Fruit fly (Drosophila melanogaster) whole organism, embryonic: ENCODE measurements around the gene CG31287.

Experiments
- eve ChIP-seq, 2 experiments: fragments of >200 bp; optimal IDR thresholded peaks; 2 replicates each; lab custom pipeline; 2017; ENCODE audit warnings: missing biosample characterization in 2 of 2, missing genetic modification characterization in 2 of 2
- ro ChIP-seq: fragments of 200-800 bp; sonication (Bioruptor generic); IDR thresholded peaks from 2 replicates; pipeline ENCODE4 v1.3.6; 2022; ENCODE audit warnings: missing biosample characterization, missing genetic modification characterization

DNA sequence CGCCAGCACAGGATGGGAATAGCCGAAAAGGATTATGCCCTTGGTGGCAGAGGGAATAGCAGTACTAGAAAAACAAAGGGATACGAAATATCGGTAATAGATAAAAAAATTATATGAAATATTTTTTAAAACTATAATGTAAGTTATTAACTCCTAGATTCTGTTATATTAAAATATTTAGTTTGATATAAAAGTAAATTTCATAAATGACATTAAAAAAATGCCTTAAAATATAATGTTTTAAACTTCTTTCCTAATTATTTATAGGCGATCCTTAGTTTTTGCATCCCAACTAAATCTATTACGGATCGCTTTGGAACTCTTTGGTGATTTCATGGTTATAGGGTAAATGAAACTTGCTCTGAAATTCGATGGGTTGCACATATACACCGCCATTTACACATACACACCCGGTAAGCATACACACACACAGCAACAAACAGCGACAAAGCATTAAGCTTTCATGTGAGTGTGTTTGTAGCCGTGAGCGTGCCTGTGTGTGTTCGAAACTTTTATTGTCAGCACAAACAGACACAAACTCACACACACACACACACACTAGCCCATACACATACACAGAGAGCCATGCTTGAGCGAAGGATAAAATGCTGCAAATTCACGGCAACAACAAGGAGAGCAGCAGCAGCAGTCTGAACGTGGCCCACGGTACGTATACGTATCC lies 10.8 kb downstream of the CG31287 start:
- no peak for TF ChIP-seq eve (GFP tag; optimal IDR thresholded peaks at IDR 0.05; lab: Kevin White, UChicago)
- no peak for TF ChIP-seq ro
